Worm (Caenorhabditis elegans) whole organism, midembryonic: ENCODE measurements around the gene ttr-43.

Source experiments
- T22C8.4 ChIP-seq: fragments of 200-800 bp; sonication (Bioruptor generic); IDR thresholded peaks from 2 replicates; pipeline ENCODE4 v1.3.6; 2022; ENCODE audit warnings: missing genetic modification characterization, missing compliant biosample characterization
- cog-1 ChIP-seq: sonication (generic microtip); optimal IDR thresholded peaks from 2 replicates; lab custom pipeline; 2016; ENCODE audit warnings: missing genetic modification characterization, missing compliant biosample characterization
- flt-1 ChIP-seq: fragments of 200-800 bp; sonication (Bioruptor generic); IDR thresholded peaks from 2 replicates; pipeline ENCODE4 v1.3.6; 2022; ENCODE audit warnings: missing genetic modification characterization, missing compliant biosample characterization
- klf-2 ChIP-seq: fragments of 200-800 bp; sonication (Bioruptor generic); conservative IDR thresholded peaks from 2 replicates; pipeline ENCODE4 v1.3.6; 2022; ENCODE audit warnings: missing genetic modification reagents, missing genetic modification characterization, missing compliant biosample characterization
- med-1 ChIP-seq: sonication (generic microtip); optimal IDR thresholded peaks from 2 replicates; lab custom pipeline; 2017; ENCODE audit warnings: missing genetic modification characterization, mild to moderate bottlenecking, missing compliant biosample characterization, antibody characterized with exemption, missing genetic modification reagents; ENCODE audit not compliant: insufficient read depth
- ref-1 ChIP-seq: fragments of 200-800 bp; sonication (Bioruptor generic); conservative IDR thresholded peaks from 2 replicates; pipeline ENCODE4 v1.3.6; 2022; ENCODE audit warnings: missing genetic modification reagents, missing genetic modification characterization, missing compliant biosample characterization
- tab-1 ChIP-seq: fragments of 200-800 bp; sonication (Bioruptor generic); IDR thresholded peaks from 2 replicates; pipeline ENCODE4 v1.3.6; 2022; ENCODE audit warnings: missing genetic modification characterization, missing compliant biosample characterization
- ztf-23 ChIP-seq: fragments of 200-800 bp; sonication (Bioruptor generic); IDR thresholded peaks from 2 replicates; pipeline ENCODE4 v1.3.6; 2022; ENCODE audit warnings: missing genetic modification reagents, missing genetic modification characterization, missing compliant biosample characterization
- ztf-29 ChIP-seq: fragments of 200-800 bp; sonication (Bioruptor generic); IDR thresholded peaks from 2 replicates; pipeline ENCODE4 v1.3.6; 2022; ENCODE audit warnings: missing genetic modification reagents, missing genetic modification characterization, missing compliant biosample characterization

Gene ttr-43

DNA sequence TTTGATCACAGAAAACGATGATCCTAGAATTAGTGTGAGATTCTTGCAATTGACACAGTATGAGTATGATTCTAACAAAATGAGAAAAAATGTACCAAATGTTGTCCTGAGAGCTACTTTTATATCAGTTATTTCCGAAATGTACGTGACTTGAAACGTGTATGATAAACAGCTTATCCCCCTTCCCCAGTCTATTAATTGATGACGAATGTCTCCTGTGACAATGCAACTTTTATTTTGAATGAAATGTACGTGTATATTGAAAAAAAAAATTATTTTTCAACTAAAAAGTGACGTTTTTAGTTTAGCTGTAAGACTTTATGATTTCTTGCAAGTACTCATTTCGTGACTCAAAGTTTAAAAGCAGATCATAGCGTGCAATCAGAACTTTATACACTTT lies 20.2 kb downstream of the ttr-43 start:
- TF ChIP-seq ztf-23 (GFP tag; lab: Robert Waterston, UW), result no peak
- TF ChIP-seq ztf-29 (GFP tag; lab: Robert Waterston, UW), result no peak
- TF ChIP-seq ref-1 (GFP tag; lab: Robert Waterston, UW), result no peak
- TF ChIP-seq med-1 (GFP tag; lab: Kevin White, UChicago), result no peak
- no peak for TF ChIP-seq flt-1 (GFP tag; lab: Robert Waterston, UW)
- TF ChIP-seq T22C8.4 (GFP tag; lab: Robert Waterston, UW), result no peak
- no peak for TF ChIP-seq klf-2 (GFP tag; lab: Robert Waterston, UW)
- no peak for TF ChIP-seq tab-1 (GFP tag; lab: Robert Waterston, UW)
- TF ChIP-seq cog-1 (tag; lab: Kevin White, UChicago), result no peak

DNA sequence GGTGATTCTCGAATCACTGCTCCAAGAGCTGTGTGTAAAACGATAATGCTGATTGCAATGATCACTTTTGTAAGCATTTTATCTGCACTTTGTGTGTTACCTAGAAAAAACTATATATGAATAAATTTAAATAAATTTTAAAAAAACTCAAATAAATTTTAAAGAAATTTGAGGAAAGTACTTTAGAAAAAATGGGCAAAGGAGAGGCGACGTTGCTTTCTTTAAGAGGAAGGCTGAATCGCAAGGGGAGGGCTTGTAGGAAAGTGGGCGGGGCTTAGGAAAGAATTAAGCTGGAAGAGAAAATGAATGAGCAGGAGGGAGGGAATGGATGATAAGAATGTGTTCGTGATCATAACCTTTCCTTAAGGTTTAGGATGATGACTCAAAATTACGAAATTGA lies 22.7 kb downstream of the ttr-43 start, which contains the start of gene E02A10.4:
Gene E02A10.4 (minus strand): TSS at position 101 of the 400 bp plus-strand sequence.
- no peak for TF ChIP-seq tab-1 (GFP tag; lab: Robert Waterston, UW)
- TF ChIP-seq med-1 (GFP tag; lab: Kevin White, UChicago), result no peak
- no peak for TF ChIP-seq T22C8.4 (GFP tag; lab: Robert Waterston, UW)
- TF ChIP-seq ztf-23 (GFP tag; lab: Robert Waterston, UW), result no peak
- TF ChIP-seq cog-1 (tag; lab: Kevin White, UChicago), result no peak
- no peak for TF ChIP-seq ztf-29 (GFP tag; lab: Robert Waterston, UW)
- no peak for TF ChIP-seq flt-1 (GFP tag; lab: Robert Waterston, UW)
- TF ChIP-seq ref-1 (GFP tag; lab: Robert Waterston, UW), result no peak
- TF ChIP-seq klf-2 (GFP tag; lab: Robert Waterston, UW), result no peak

DNA sequence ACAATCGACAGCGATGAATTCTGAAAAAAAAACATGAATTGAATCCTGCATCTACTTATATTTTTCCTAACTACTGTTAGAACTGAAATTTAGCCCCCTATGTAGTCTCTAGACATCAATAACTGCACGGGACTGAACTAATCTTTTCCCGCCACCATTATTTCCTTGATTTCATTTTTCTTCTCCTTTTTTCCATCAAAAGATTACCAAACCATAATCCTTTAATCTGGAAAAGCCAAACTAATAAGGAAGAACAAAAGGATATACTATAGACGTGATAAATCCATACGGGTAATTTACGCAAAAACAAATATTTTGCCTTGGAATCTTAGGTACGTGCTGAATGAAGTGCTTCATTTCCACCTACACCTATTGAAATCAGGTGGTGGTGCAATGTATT lies 23.2 kb downstream of the ttr-43 start:
- TF ChIP-seq flt-1 (GFP tag; lab: Robert Waterston, UW) (no peak), tab-1 (GFP tag; lab: Robert Waterston, UW) (no peak), T22C8.4 (GFP tag; lab: Robert Waterston, UW) (no peak), ztf-29 (GFP tag; lab: Robert Waterston, UW) (no peak), ztf-23 (GFP tag; lab: Robert Waterston, UW) (no peak), med-1 (GFP tag; lab: Kevin White, UChicago) (no peak), klf-2 (GFP tag; lab: Robert Waterston, UW) (no peak), cog-1 (tag; lab: Kevin White, UChicago) (no peak)

ce11 chrV:12564902-12565301 lies 25.6 kb downstream of the ttr-43 start:
- no peak for TF ChIP-seq cog-1 (tag; lab: Kevin White, UChicago)
- no peak for TF ChIP-seq ztf-23 (GFP tag; lab: Robert Waterston, UW)
- TF ChIP-seq flt-1 (GFP tag; lab: Robert Waterston, UW), result no peak
- no peak for TF ChIP-seq T22C8.4 (GFP tag; lab: Robert Waterston, UW)
- TF ChIP-seq ref-1 (GFP tag; lab: Robert Waterston, UW), result no peak
- TF ChIP-seq klf-2 (GFP tag; lab: Robert Waterston, UW), result no peak
- no peak for TF ChIP-seq med-1 (GFP tag; lab: Kevin White, UChicago)
- TF ChIP-seq tab-1 (GFP tag; lab: Robert Waterston, UW), result no peak
- TF ChIP-seq ztf-29 (GFP tag; lab: Robert Waterston, UW), result no peak

DNA sequence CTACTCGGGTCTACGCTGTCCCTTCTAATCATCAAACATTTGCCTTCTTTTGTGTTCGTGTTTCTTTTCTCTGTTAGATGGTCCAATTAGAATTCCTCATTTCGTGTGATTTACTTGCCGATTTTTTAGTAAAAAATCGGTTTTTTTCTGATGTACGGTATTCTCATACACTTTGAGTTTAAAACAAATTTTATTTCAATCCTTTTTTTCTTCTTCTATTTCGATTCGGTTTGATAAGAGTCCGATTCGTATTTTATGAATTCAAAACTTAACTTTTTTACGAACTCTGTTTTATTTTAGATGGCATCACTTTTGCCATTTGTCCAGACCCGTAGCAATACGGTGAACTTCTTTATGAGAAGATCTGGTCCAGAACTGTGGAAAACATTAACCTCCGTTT lies 27.3 kb downstream of the ttr-43 start, which contains the start of gene mrps-5:
Gene mrps-5 (plus strand): TSS at position 301 of the 400 bp plus-strand sequence.
- no peak for TF ChIP-seq cog-1 (tag; lab: Kevin White, UChicago)
- TF ChIP-seq med-1 (GFP tag; lab: Kevin White, UChicago), result no peak
- no peak for TF ChIP-seq klf-2 (GFP tag; lab: Robert Waterston, UW)
- TF ChIP-seq ztf-29 (GFP tag; lab: Robert Waterston, UW), result no peak
- TF ChIP-seq ztf-23 (GFP tag; lab: Robert Waterston, UW), result no peak
- no peak for TF ChIP-seq ref-1 (GFP tag; lab: Robert Waterston, UW)
- TF ChIP-seq tab-1 (GFP tag; lab: Robert Waterston, UW), result no peak
- no peak for TF ChIP-seq T22C8.4 (GFP tag; lab: Robert Waterston, UW)
- no peak for TF ChIP-seq flt-1 (GFP tag; lab: Robert Waterston, UW)

DNA sequence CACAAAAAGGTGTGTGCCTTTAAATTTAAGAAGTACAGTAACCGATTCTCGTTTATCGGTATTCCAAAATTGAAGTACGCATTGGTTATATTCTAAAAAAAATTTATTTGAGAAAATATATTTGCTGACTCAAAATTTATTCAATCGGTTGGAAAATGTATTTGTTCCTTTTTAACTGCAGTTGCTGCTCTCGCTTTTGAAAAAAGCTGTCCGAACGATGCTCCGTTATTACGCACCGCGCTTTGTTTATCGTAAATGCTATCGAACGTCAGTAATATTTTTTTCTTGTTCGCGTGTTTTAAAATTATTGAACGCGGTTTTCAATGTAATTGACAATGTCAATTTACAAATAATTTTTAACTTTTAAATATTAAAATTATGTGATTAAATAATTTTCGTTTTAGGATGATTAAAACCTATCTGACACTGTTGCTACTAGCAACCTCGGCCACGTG lies 30.1 kb downstream of the ttr-43 start, which contains the start of gene sel-1:
Gene sel-1 (plus strand): TSS at position 405 of the 455 bp plus-strand sequence.
- no peak for TF ChIP-seq ztf-23 (GFP tag; lab: Robert Waterston, UW)
- TF ChIP-seq flt-1 (GFP tag; lab: Robert Waterston, UW), result no peak
- TF ChIP-seq med-1 (GFP tag; lab: Kevin White, UChicago), result no peak
- TF ChIP-seq ztf-29 (GFP tag; lab: Robert Waterston, UW), result no peak
- TF ChIP-seq cog-1 (tag; lab: Kevin White, UChicago), result no peak
- TF ChIP-seq tab-1 (GFP tag; lab: Robert Waterston, UW), result no peak
- no peak for TF ChIP-seq klf-2 (GFP tag; lab: Robert Waterston, UW)
- no peak for TF ChIP-seq T22C8.4 (GFP tag; lab: Robert Waterston, UW)
- TF ChIP-seq ref-1 (GFP tag; lab: Robert Waterston, UW), result no peak

DNA sequence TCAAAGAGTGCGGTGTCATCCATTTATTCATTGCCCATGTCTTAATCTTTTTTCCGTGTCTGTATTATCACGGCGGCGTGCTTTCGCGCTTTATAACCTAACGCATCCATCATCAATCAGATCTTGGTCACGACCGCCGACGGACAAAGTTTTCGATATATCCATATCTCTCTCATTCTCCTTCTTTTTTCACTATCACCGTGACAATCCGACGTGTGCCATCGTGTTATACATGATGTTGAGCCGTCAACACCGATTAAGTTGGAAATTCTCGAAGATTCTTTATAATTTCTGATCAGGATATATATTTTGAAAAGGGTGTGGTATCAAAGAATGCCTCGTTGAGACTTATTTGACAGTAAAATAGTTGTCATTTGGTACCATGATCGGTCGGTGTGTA lies 33.6 kb downstream of the ttr-43 start:
- no peak for TF ChIP-seq klf-2 (GFP tag; lab: Robert Waterston, UW)
- no peak for TF ChIP-seq cog-1 (tag; lab: Kevin White, UChicago)

- TF ChIP-seq klf-2 (GFP tag; lab: Robert Waterston, UW), result no peak
- TF ChIP-seq ztf-29 (GFP tag; lab: Robert Waterston, UW), result no peak
- TF ChIP-seq ref-1 (GFP tag; lab: Robert Waterston, UW), result no peak
- TF ChIP-seq cog-1 (tag; lab: Kevin White, UChicago), result no peak
- no peak for TF ChIP-seq ztf-23 (GFP tag; lab: Robert Waterston, UW)
- TF ChIP-seq med-1 (GFP tag; lab: Kevin White, UChicago), result no peak
- TF ChIP-seq T22C8.4 (GFP tag; lab: Robert Waterston, UW), result no peak
- TF ChIP-seq flt-1 (GFP tag; lab: Robert Waterston, UW), result no peak
- no peak for TF ChIP-seq tab-1 (GFP tag; lab: Robert Waterston, UW)
These were observed 34.6 kb downstream of the ttr-43 start for ce11 chrV:12555872-12556271.
